Fruit fly (Drosophila melanogaster) Kc167 (cell line): ENCODE data around the gene Rtnl1.

Source experiments
- insv ChIP-seq: fragments of >200 bp; optimal IDR thresholded peaks from 3 replicates; lab custom pipeline; 2018; ENCODE audit warnings: missing external identifiers
- psq ChIP-seq: fragments of >200 bp; optimal IDR thresholded peaks from 2 replicates; lab custom pipeline; 2017; ENCODE audit warnings: missing external identifiers

dm6 chr2L:4950667-4951066 is 58.9 kb downstream of the Rtnl1 start, which contains the start of gene Jon25Biii:
- TF ChIP-seq insv (lab: Kevin White, UChicago) (no peak), psq (no peak)
